Fruit fly (Drosophila melanogaster): ENCODE results near the gene CG14712.

Gene CG14712

dm6 chr3R:11673955-11674663 is 45.5 kb downstream of the CG14712 start, which contains the start of gene CG14715 (continued):
- TF ChIP-seq salm (tag; optimal IDR thresholded peaks at IDR 0.05) = no peak
- TF ChIP-seq crp (GFP tag; optimal IDR thresholded peaks at IDR 0.05) = no peak
- TF ChIP-seq CG11695 (GFP tag; IDR thresholded peaks at IDR 0.05) = 0 out of 3 replicates have a peak, but pooled peaks have one; percentile 15
- TF ChIP-seq CG6683 (GFP tag; optimal IDR thresholded peaks at IDR 0.05) = no peak
- TF ChIP-seq pb (GFP tag; optimal IDR thresholded peaks at IDR 0.05) = no peak
- TF ChIP-seq CG10267 (tag; optimal IDR thresholded peaks at IDR 0.05) = peak; percentile 70
- no peak for TF ChIP-seq sens-2 (GFP tag; IDR thresholded peaks at IDR 0.05)
- 0 out of 2 replicates have a peak, but pooled peaks have one; percentile 19 for TF ChIP-seq al (GFP tag; IDR thresholded peaks at IDR 0.05)
- peak; percentile 7 for TF ChIP-seq CG16863 (GFP tag; optimal IDR thresholded peaks at IDR 0.05)
- peak; percentile 67 for TF ChIP-seq YL-1 (GFP tag; optimal IDR thresholded peaks at IDR 0.05)
- no peak for TF ChIP-seq fd64A (GFP tag; optimal IDR thresholded peaks at IDR 0.05)
- TF ChIP-seq Chrac-16 (GFP tag; optimal IDR thresholded peaks at IDR 0.05) = peak; percentile 39
- TF ChIP-seq CG43689 (GFP tag; IDR thresholded peaks at IDR 0.05) = no peak
- no peak for TF ChIP-seq CG5245 (GFP tag; optimal IDR thresholded peaks at IDR 0.05)
- no peak for TF ChIP-seq Aef1 (GFP tag; IDR thresholded peaks at IDR 0.05)
- TF ChIP-seq CG32767 (GFP tag; IDR thresholded peaks at IDR 0.05) = no peak
- TF ChIP-seq CG14710 (tag; optimal IDR thresholded peaks at IDR 0.05) = peak; percentile 86
- TF ChIP-seq CG6175 (GFP tag; IDR thresholded peaks at IDR 0.05) = no peak
- TF ChIP-seq CG14860 (GFP tag; IDR thresholded peaks at IDR 0.05; ENCODE audit: partially characterized antibody) = no peak
- TF ChIP-seq lov (optimal IDR thresholded peaks at IDR 0.05) = no peak
- no peak for TF ChIP-seq lov (GFP tag; IDR thresholded peaks at IDR 0.05)
- no peak for TF ChIP-seq mirr (GFP tag; optimal IDR thresholded peaks at IDR 0.05)
- no peak for TF ChIP-seq CG33557 (GFP tag; optimal IDR thresholded peaks at IDR 0.05)
- TF ChIP-seq eyg (GFP tag; optimal IDR thresholded peaks at IDR 0.05) = no peak
- no peak for TF ChIP-seq tap (tag; optimal IDR thresholded peaks at IDR 0.05)
- no peak for TF ChIP-seq cas (GFP tag; IDR thresholded peaks at IDR 0.05)
- no peak for TF ChIP-seq lbe (GFP tag; optimal IDR thresholded peaks at IDR 0.05)
- TF ChIP-seq CG3407 (GFP tag; optimal IDR thresholded peaks at IDR 0.05) = no peak
- TF ChIP-seq Dfd (GFP tag; optimal IDR thresholded peaks at IDR 0.05) = no peak
- peak; percentile 30 for TF ChIP-seq bigmax (GFP tag; optimal IDR thresholded peaks at IDR 0.05)
- TF ChIP-seq az2 (GFP tag; optimal IDR thresholded peaks at IDR 0.05) = peak; percentile 50
- peak; percentile 35 for TF ChIP-seq CG9817 (tag; optimal IDR thresholded peaks at IDR 0.05)
- no peak for TF ChIP-seq bowl (GFP tag; IDR thresholded peaks at IDR 0.05)
- no peak for TF ChIP-seq CG10959 (GFP tag; IDR thresholded peaks at IDR 0.05)
- TF ChIP-seq pho (GFP tag; optimal IDR thresholded peaks at IDR 0.05) = peak; percentile 51
- no peak for TF ChIP-seq CG2875 (GFP tag; optimal IDR thresholded peaks at IDR 0.05)
- no peak for TF ChIP-seq cwo (GFP tag; optimal IDR thresholded peaks at IDR 0.05)
- no peak for TF ChIP-seq gsb (GFP tag; IDR thresholded peaks at IDR 0.05)
- no peak for TF ChIP-seq Dref (GFP tag; IDR thresholded peaks at IDR 0.05)
- no peak for TF ChIP-seq CG8765 (GFP tag; IDR thresholded peaks at IDR 0.05)
- no peak for TF ChIP-seq Lpt (GFP tag; optimal IDR thresholded peaks at IDR 0.05)
- peak; percentile 53; the same call in 1 of the 4 replicates for TF ChIP-seq Gug (GFP tag; IDR thresholded peaks at IDR 0.05)
- no peak for TF ChIP-seq otp (GFP tag; IDR thresholded peaks at IDR 0.05)
- TF ChIP-seq repo (GFP tag; optimal IDR thresholded peaks at IDR 0.05) = no peak
- TF ChIP-seq NFAT (GFP tag; IDR thresholded peaks at IDR 0.05) = no peak
- no peak for TF ChIP-seq CG1832 (GFP tag; optimal IDR thresholded peaks at IDR 0.05)
- peak; percentile 37; the same call in 1 of the 2 replicates for TF ChIP-seq hbn (GFP tag; IDR thresholded peaks at IDR 0.05; ENCODE audit: partially characterized antibody)
- no peak for TF ChIP-seq Deaf1 (tag; optimal IDR thresholded peaks at IDR 0.05)
- TF ChIP-seq CG15073 (GFP tag; optimal IDR thresholded peaks at IDR 0.05) = no peak
- TF ChIP-seq tx (GFP tag; optimal IDR thresholded peaks at IDR 0.05) = peak; percentile 19
- TF ChIP-seq jigr1 (GFP tag; IDR thresholded peaks at IDR 0.05) = no peak

Measured in whole organism, embryonic.